Worm (Caenorhabditis elegans) whole organism, L3 larva: ENCODE results near the gene best-13.

ENCODE experiments used
- ceh-28 ChIP-seq: fragments of 150-350 bp; optimal IDR thresholded peaks from 2 replicates; lab custom pipeline; 2014; ENCODE audit warnings: missing biosample characterization, missing genetic modification reagents, missing genetic modification characterization
- daf-12 ChIP-seq: fragments of 150-350 bp; optimal IDR thresholded peaks from 2 replicates; lab custom pipeline; 2014; ENCODE audit warnings: missing biosample characterization, missing genetic modification reagents, missing genetic modification characterization
- nfya-1 ChIP-seq: sonication (generic microtip); optimal IDR thresholded peaks from 2 replicates; lab custom pipeline; 2017; ENCODE audit warnings: missing genetic modification characterization, mild to moderate bottlenecking, missing compliant biosample characterization, antibody characterized with exemption, moderate library complexity; ENCODE audit not compliant: insufficient read depth
- nhr-12 ChIP-seq: fragments of 150-350 bp; optimal IDR thresholded peaks from 2 replicates; lab custom pipeline; 2014; ENCODE audit warnings: missing biosample characterization, missing genetic modification characterization
- nhr-28 ChIP-seq: fragments of 150-350 bp; optimal IDR thresholded peaks from 2 replicates; lab custom pipeline; 2014; ENCODE audit warnings: missing biosample characterization, missing genetic modification characterization
- nhr-76 ChIP-seq: fragments of 150-350 bp; sonication (generic microtip); optimal IDR thresholded peaks from 5 replicates; lab custom pipeline; 2014; ENCODE audit warnings: missing biosample characterization, missing genetic modification characterization
- snpc-4 ChIP-seq: fragments of 150-350 bp; optimal IDR thresholded peaks from 2 replicates; lab custom pipeline; 2014; ENCODE audit warnings: missing biosample characterization, missing genetic modification characterization

- TF ChIP-seq ceh-28 (tag; lab: Kevin White, UChicago) (no peak), snpc-4 (no peak), nhr-12 (no peak), nhr-76 (tag; lab: Kevin White, UChicago) (no peak), nfya-1 (tag; lab: Kevin White, UChicago) (peak; percentile 81), daf-12 (tag; lab: Kevin White, UChicago) (no peak), nhr-28 (no peak)
Observed at ce11 chrIV:9915128-9915527, 11.4 kb downstream of the best-13 start.
